Fruit fly (Drosophila melanogaster) whole organism, adult: Measurements from ENCODE around the gene sgg.

Experiments
- CG7101 ChIP-seq: fragments of 200-800 bp; sonication (Bioruptor generic); optimal IDR thresholded peaks from 2 replicates; lab custom pipeline; 2018; ENCODE audit warnings: missing biosample characterization, mild to moderate bottlenecking, missing genetic modification characterization, moderate library complexity
- Crg-1 ChIP-seq: fragments of 200-800 bp; sonication (Bioruptor generic); optimal IDR thresholded peaks from 2 replicates; lab custom pipeline; 2016; ENCODE audit warnings: missing biosample characterization, missing genetic modification characterization
- Hr96 ChIP-seq: fragments of 200-800 bp; sonication (Bioruptor generic); optimal IDR thresholded peaks from 2 replicates; lab custom pipeline; 2016; ENCODE audit warnings: missing biosample characterization, missing genetic modification characterization
- Mnt ChIP-seq: fragments of 200-800 bp; sonication (Bioruptor generic); optimal IDR thresholded peaks from 2 replicates; lab custom pipeline; 2016; ENCODE audit warnings: missing biosample characterization, mild to moderate bottlenecking, missing genetic modification characterization
- kay ChIP-seq: fragments of 200-800 bp; sonication (Bioruptor generic); peaks from one replicate; lab custom pipeline; 2016; ENCODE audit warnings: missing biosample characterization, missing genetic modification characterization, borderline replicate concordance
- tj ChIP-seq: fragments of 200-800 bp; sonication (Bioruptor generic); optimal IDR thresholded peaks from 3 replicates; lab custom pipeline; 2017; ENCODE audit warnings: missing biosample characterization, mild to moderate bottlenecking, missing genetic modification characterization, moderate library complexity

DNA sequence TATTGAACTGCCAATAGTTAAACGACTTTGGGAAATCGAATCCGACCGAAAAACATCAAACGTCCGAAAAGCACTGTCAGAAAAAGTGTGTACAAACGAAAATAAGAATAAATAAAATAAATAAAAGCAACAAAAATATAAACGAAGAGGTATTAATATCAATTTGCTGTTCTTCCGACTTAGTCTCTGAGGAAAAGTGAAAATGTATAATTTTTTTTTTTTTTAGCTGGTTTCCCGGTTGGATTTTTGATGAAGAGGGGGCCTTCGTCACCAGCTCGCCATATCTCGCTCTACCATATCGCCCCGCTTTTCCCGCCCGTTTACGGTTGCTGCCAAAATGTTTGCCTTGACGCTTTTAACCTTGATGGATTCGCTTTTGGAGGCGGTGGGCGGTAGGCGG lies 4.9 kb downstream of the sgg start:
- TF ChIP-seq kay (GFP tag; lab: Kevin White, UChicago), result no peak
- TF ChIP-seq Crg-1 (GFP tag; lab: Kevin White, UChicago), result no peak
- no peak for TF ChIP-seq Hr96 (GFP tag; lab: Kevin White, UChicago)
- TF ChIP-seq Mnt (GFP tag; lab: Kevin White, UChicago), result no peak
- no peak for TF ChIP-seq CG7101
- TF ChIP-seq tj (GFP tag; lab: Kevin White, UChicago), result no peak
